Fruit fly (Drosophila melanogaster): ENCODE data around the gene CG31068.

DNA sequence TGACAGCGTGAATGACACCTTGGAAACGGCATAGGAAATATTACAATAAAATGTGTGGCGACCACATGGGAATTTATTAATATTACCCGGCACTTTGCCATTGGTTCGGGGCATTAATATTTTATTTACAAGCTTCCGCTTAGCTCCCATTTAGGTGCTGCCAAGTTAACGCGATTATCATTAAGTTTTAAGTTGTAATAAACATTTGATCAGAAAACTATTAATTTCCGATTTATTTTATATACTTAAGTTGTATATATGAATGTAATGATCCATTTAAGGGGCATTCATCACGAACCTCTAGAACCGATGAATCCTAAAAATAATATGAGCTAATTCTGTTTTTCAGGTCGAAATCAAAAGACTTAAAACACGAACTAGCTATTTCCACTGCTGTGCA lies 15.2 kb upstream of the CG31068 start:
- no peak for TF ChIP-seq CG8478 (optimal IDR thresholded peaks at IDR 0.05)
- no peak for TF ChIP-seq CTCF (optimal IDR thresholded peaks at IDR 0.05)

Measured in S2 (cell line).